Worm (Caenorhabditis elegans) whole organism, L4 larva: ENCODE data around the gene Y94H6A.3.

Experiments used
- F37D6.2 ChIP-seq: sonication (generic microtip); optimal IDR thresholded peaks from 2 replicates; lab custom pipeline; 2016; ENCODE audit warnings: mild to moderate bottlenecking, missing genetic modification characterization, missing compliant biosample characterization
- Y75B8A.6 ChIP-seq: fragments of 200-800 bp; sonication (Bioruptor generic); IDR thresholded peaks from 2 replicates; pipeline ENCODE4 v1.3.6; 2022; ENCODE audit warnings: missing genetic modification reagents, missing genetic modification characterization, missing compliant biosample characterization
- ZK546.5 ChIP-seq, 2 experiments: sonication (generic microtip); optimal IDR thresholded peaks; 2 replicates each; lab custom pipeline; 2017; ENCODE audit warnings: missing biosample characterization in 2 of 2, missing genetic modification characterization in 2 of 2
- aha-1 ChIP-seq: fragments of 150-350 bp; peaks from one replicate; lab custom pipeline; 2014; ENCODE audit warnings: missing biosample characterization, missing genetic modification characterization
- ama-1 ChIP-seq: fragments of 150-350 bp; optimal IDR thresholded peaks from 2 replicates; lab custom pipeline; 2014; ENCODE audit warnings: inconsistent platforms, mixed read lengths
- arid-1 ChIP-seq: fragments of 200-800 bp; sonication (Bioruptor generic); conservative IDR thresholded peaks from 2 replicates; pipeline ENCODE4 v1.3.6; 2022; ENCODE audit warnings: missing genetic modification reagents, missing genetic modification characterization, missing compliant biosample characterization
- attf-4 ChIP-seq: sonication (generic microtip); optimal IDR thresholded peaks from 3 replicates; lab custom pipeline; 2017; ENCODE audit warnings: missing biosample characterization, missing genetic modification characterization
- ceh-82 ChIP-seq: sonication (generic microtip); optimal IDR thresholded peaks from 2 replicates; lab custom pipeline; 2017; ENCODE audit warnings: missing biosample characterization, missing genetic modification characterization
- cey-2 ChIP-seq: sonication (generic microtip); optimal IDR thresholded peaks from 3 replicates; lab custom pipeline; 2017; ENCODE audit warnings: missing genetic modification characterization, mild to moderate bottlenecking, missing compliant biosample characterization, antibody characterized with exemption, borderline replicate concordance; ENCODE audit not compliant: insufficient read depth
- ctbp-1 ChIP-seq: fragments of 200-800 bp; sonication (Bioruptor generic); IDR thresholded peaks from 2 replicates; pipeline ENCODE4 v1.3.6; 2022; ENCODE audit warnings: missing genetic modification reagents, missing genetic modification characterization, missing compliant biosample characterization
- daf-16 ChIP-seq, 3 experiments: sonication (generic microtip); optimal IDR thresholded peaks; 2 replicates each; lab custom pipeline; 2016 to 2017; ENCODE audit warnings: missing genetic modification characterization in 3 of 3, missing genetic modification reagents in 3 of 3, mild to moderate bottlenecking in 2 of 3, missing compliant biosample characterization in 2 of 3, missing biosample characterization in 1 of 3, moderate library complexity in 1 of 3
- daf-19 ChIP-seq: fragments of 200-800 bp; sonication (Bioruptor generic); conservative IDR thresholded peaks from 2 replicates; pipeline ENCODE4 v1.3.6; 2022; ENCODE audit warnings: missing genetic modification characterization, missing compliant biosample characterization
- daf-8 ChIP-seq: fragments of 200-800 bp; sonication (Bioruptor generic); IDR thresholded peaks from 2 replicates; pipeline ENCODE4 v1.3.6; 2022; ENCODE audit warnings: missing genetic modification characterization, missing compliant biosample characterization
- dmd-6 ChIP-seq: fragments of 200-800 bp; sonication (Bioruptor generic); IDR thresholded peaks from 2 replicates; pipeline ENCODE4 v1.3.6; 2022; ENCODE audit warnings: missing genetic modification reagents, missing genetic modification characterization, missing compliant biosample characterization
- dmd-8 ChIP-seq: fragments of 200-800 bp; sonication (Bioruptor generic); IDR thresholded peaks from 2 replicates; pipeline ENCODE4 v1.3.6; 2022; ENCODE audit warnings: missing genetic modification characterization, missing compliant biosample characterization
- duxl-1 ChIP-seq: sonication (generic microtip); optimal IDR thresholded peaks from 2 replicates; lab custom pipeline; 2016; ENCODE audit warnings: mild to moderate bottlenecking, missing genetic modification characterization, moderate library complexity, missing compliant biosample characterization; ENCODE audit not compliant: poor library complexity
- egl-27 ChIP-seq: sonication (generic microtip); optimal IDR thresholded peaks from 3 replicates; lab custom pipeline; 2017; ENCODE audit warnings: missing biosample characterization, missing genetic modification reagents, missing genetic modification characterization
- egl-43 ChIP-seq: fragments of 200-800 bp; sonication (Bioruptor generic); IDR thresholded peaks from 2 replicates; pipeline ENCODE4 v1.3.6; 2022; ENCODE audit warnings: missing genetic modification reagents, missing genetic modification characterization, missing compliant biosample characterization
- fkh-10 ChIP-seq: fragments of 150-350 bp; optimal IDR thresholded peaks from 2 replicates; lab custom pipeline; 2014; ENCODE audit warnings: missing biosample characterization, missing genetic modification reagents, missing genetic modification characterization
- fos-1 ChIP-seq: fragments of 150-350 bp; optimal IDR thresholded peaks from 2 replicates; lab custom pipeline; 2014; ENCODE audit warnings: missing biosample characterization, missing genetic modification characterization
- hif-1 ChIP-seq, 2 experiments: sonication (generic microtip); optimal IDR thresholded peaks; 2 replicates each; lab custom pipeline; 2016 to 2017; ENCODE audit warnings: missing compliant biosample characterization in 2 of 2, missing genetic modification characterization in 2 of 2, missing genetic modification reagents in 2 of 2, missing genotype in 2 of 2, mild to moderate bottlenecking in 1 of 2
- hlh-11 ChIP-seq: fragments of 200-800 bp; sonication (Bioruptor generic); optimal IDR thresholded peaks from 2 replicates; lab custom pipeline; 2018; ENCODE audit warnings: mild to moderate bottlenecking, missing genetic modification characterization, missing compliant biosample characterization
- hlh-30 ChIP-seq: sonication (generic microtip); optimal IDR thresholded peaks from 2 replicates; lab custom pipeline; 2017; ENCODE audit warnings: antibody characterized with exemption, mild to moderate bottlenecking, missing genetic modification characterization, missing compliant biosample characterization; ENCODE audit not compliant: insufficient read depth
- lin-13 ChIP-seq: fragments of 150-350 bp; optimal IDR thresholded peaks from 2 replicates; lab custom pipeline; 2014; ENCODE audit warnings: missing biosample characterization, missing genetic modification reagents, missing genetic modification characterization
- lsy-2 ChIP-seq, 2 experiments: fragments of 150-350 bp in 1 of 2; sonication (generic microtip) in 1 of 2; optimal IDR thresholded peaks; 2 replicates each; lab custom pipeline; 2014 to 2017; ENCODE audit warnings: missing biosample characterization in 2 of 2, missing genetic modification characterization in 2 of 2
- mep-1 ChIP-seq: fragments of 150-350 bp; sonication (generic microtip); optimal IDR thresholded peaks from 3 replicates; lab custom pipeline; 2014; ENCODE audit warnings: missing biosample characterization, missing genetic modification characterization
- mes-2 ChIP-seq: sonication (generic microtip); optimal IDR thresholded peaks from 2 replicates; lab custom pipeline; 2016; ENCODE audit warnings: missing genotype, mild to moderate bottlenecking, missing genetic modification characterization, missing compliant biosample characterization; ENCODE audit not compliant: poor library complexity, severe bottlenecking
- mxl-3 ChIP-seq: fragments of 200-800 bp; sonication (Bioruptor generic); optimal IDR thresholded peaks from 2 replicates; lab custom pipeline; 2018; ENCODE audit warnings: mild to moderate bottlenecking, missing genetic modification characterization, missing compliant biosample characterization
- nhr-10 ChIP-seq: fragments of 150-350 bp; optimal IDR thresholded peaks from 2 replicates; lab custom pipeline; 2014; ENCODE audit warnings: missing biosample characterization, missing genetic modification characterization
- nhr-11 ChIP-seq: fragments of 150-350 bp; optimal IDR thresholded peaks from 2 replicates; lab custom pipeline; 2014; ENCODE audit warnings: missing biosample characterization, missing genetic modification characterization
- saeg-2 ChIP-seq: fragments of 200-800 bp; sonication (Bioruptor generic); IDR thresholded peaks from 2 replicates; pipeline ENCODE4 v1.3.6; 2022; ENCODE audit warnings: missing genetic modification reagents, missing genetic modification characterization, missing compliant biosample characterization
- unc-39 ChIP-seq: sonication (generic microtip); optimal IDR thresholded peaks from 2 replicates; lab custom pipeline; 2017; ENCODE audit warnings: missing biosample characterization, missing genetic modification characterization
- unc-62 ChIP-seq, 3 experiments: fragments of 150-350 bp in 1 of 3; sonication (generic microtip); optimal IDR thresholded peaks in 2 of 3; peaks in 1 of 3; 1 replicate in 1 of 3; 2 replicates in 2 of 3; lab custom pipeline; 2014 to 2017; ENCODE audit warnings: missing biosample characterization in 3 of 3, missing genetic modification characterization in 3 of 3, missing genetic modification reagents in 3 of 3, missing genotype in 1 of 3
- zag-1 ChIP-seq: fragments of 150-350 bp; optimal IDR thresholded peaks from 2 replicates; lab custom pipeline; 2014; ENCODE audit warnings: missing biosample characterization, missing genetic modification characterization
- ztf-7 ChIP-seq: fragments of 150-350 bp; optimal IDR thresholded peaks from 2 replicates; lab custom pipeline; 2014; ENCODE audit warnings: missing biosample characterization, missing genetic modification characterization

The Y94H6A.3 gene

DNA sequence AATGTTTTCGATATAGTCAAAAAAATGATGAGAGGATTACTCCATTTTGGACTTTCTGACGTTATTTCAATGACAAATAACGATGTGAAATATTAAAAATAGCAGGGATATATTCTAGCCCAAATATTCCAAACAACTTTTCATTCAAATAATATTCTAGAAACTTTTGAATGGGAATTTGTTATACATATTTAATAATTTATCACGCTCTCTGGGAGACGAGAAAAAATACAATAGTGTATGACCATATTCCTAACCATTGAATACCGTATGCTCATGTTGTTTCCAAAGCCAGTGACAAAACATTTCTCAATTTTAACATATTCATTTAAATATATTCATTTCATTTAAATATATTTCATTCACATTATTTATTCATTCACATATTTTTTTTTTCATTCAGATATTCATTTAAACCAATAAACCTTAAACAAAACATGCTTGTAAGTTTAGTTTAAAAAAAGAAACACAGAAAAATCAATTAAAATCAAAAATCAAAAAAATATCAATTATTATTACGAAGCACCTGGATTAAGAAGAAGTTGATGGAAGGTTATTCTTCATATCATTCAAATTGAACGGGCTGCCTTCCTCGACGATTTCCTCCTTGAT, 33.4 kb downstream of the Y94H6A.3 start (continued):
- peak; percentile 84 for TF ChIP-seq Y75B8A.6 (GFP tag; lab: Robert Waterston, UW)
- TF ChIP-seq saeg-2 (GFP tag; lab: Robert Waterston, UW), result 0 out of 2 replicates have a peak, but pooled peaks have one; percentile 16

DNA sequence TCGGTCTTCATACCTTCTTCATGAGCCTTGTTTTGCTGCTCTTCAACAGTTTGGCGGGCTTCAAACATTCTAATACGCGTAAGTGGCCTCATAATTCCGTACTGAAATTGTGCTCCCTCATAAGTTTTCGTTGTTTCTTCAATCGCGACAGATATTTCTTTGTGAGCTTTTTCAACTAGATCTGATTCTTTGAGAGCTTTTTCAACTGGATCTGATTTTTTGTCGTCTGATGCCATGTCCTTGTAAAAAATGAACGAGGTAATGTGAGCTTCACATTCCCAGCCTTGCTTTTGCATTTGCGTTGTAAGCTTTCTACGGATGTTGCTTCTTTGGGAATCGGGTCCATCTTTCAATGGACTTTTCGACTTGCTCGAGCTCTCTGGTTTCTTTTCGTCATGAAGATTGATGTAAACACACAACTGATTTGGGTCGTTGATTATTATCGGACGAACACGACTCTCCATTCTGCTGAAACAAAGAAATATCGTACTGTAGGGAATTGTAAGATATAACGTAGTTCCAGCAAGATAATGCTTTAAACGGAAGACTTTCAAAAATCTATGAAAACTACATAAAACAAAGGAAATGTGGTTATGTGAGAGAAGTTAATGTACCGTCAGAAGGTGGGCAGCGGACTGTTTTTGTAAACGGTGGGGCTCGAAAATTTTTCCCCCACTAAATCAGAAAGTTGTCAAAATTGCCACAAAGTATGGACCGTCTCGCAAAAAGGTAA, 34.1 kb downstream of the Y94H6A.3 start, which contains the start of gene Y94H6A.10:
Y94H6A.10 (minus strand) TSS at position 464 of the 733 bp plus-strand sequence.
- TF ChIP-seq attf-4 (tag; lab: Kevin White, UChicago), result no peak
- TF ChIP-seq lsy-2 (tag; optimal IDR thresholded peaks at IDR 0.05; lab: Kevin White, UChicago), result no peak
- TF ChIP-seq saeg-2 (GFP tag; lab: Robert Waterston, UW), result no peak
- TF ChIP-seq dmd-6 (GFP tag; lab: Robert Waterston, UW), result no peak
- TF ChIP-seq nhr-11, result no peak
- TF ChIP-seq mes-2 (tag; lab: Kevin White, UChicago), result no peak
- TF ChIP-seq egl-43 (GFP tag; lab: Robert Waterston, UW), result 0 out of 2 replicates have a peak, but pooled peaks have one; percentile 26
- no peak for TF ChIP-seq mep-1 (tag; lab: Kevin White, UChicago)
- no peak for TF ChIP-seq duxl-1
- TF ChIP-seq daf-19 (GFP tag; lab: Robert Waterston, UW), result no peak
- TF ChIP-seq ceh-82 (tag; lab: Kevin White, UChicago), result no peak
- TF ChIP-seq unc-39 (tag; lab: Kevin White, UChicago), result no peak
- no peak for TF ChIP-seq nhr-10 (tag; lab: Kevin White, UChicago)
- no peak for TF ChIP-seq hlh-11
- TF ChIP-seq ztf-7 (tag; lab: Kevin White, UChicago), result no peak
- no peak for TF ChIP-seq egl-27 (tag; lab: Kevin White, UChicago)
- no peak for TF ChIP-seq fos-1 (tag; lab: Kevin White, UChicago)
- no peak for TF ChIP-seq dmd-8
- peak; percentile 44 for TF ChIP-seq lin-13 (GFP tag; lab: Kevin White, UChicago)
- TF ChIP-seq hif-1 (tag; optimal IDR thresholded peaks at IDR 0.05; lab: Kevin White, UChicago), result no peak
- no peak for TF ChIP-seq daf-8 (GFP tag; lab: Robert Waterston, UW)
- no peak for TF ChIP-seq mxl-3 (GFP tag; lab: Kevin White, UChicago)
- no peak for TF ChIP-seq ZK546.5 (tag; optimal IDR thresholded peaks at IDR 0.05; lab: Kevin White, UChicago)
- TF ChIP-seq arid-1 (GFP tag; lab: Robert Waterston, UW), result 0 out of 2 replicates have a peak, but pooled peaks have one; percentile 7
- TF ChIP-seq daf-16 (GFP tag; optimal IDR thresholded peaks at IDR 0.05; lab: Kevin White, UChicago), result no peak
- TF ChIP-seq daf-16 (tag; optimal IDR thresholded peaks at IDR 0.05; lab: Kevin White, UChicago), result peak; percentile 18
- TF ChIP-seq aha-1 (tag; lab: Kevin White, UChicago), result peak; percentile 97
- no peak for TF ChIP-seq F37D6.2 (tag; lab: Kevin White, UChicago)
- no peak for TF ChIP-seq fkh-10 (GFP tag; lab: Kevin White, UChicago)
- TF ChIP-seq ama-1 (lab: Kevin White, UChicago), result peak; percentile 79
- TF ChIP-seq zag-1, result no peak
- TF ChIP-seq ctbp-1 (GFP tag; lab: Robert Waterston, UW), result no peak
- TF ChIP-seq hlh-30, result no peak
- TF ChIP-seq unc-62 (GFP tag; optimal IDR thresholded peaks at IDR 0.05 in 1 of 2; lab: Kevin White, UChicago), result peak in 1 of 2 experiments; percentile 72
- no peak for TF ChIP-seq unc-62 (tag; optimal IDR thresholded peaks at IDR 0.05; lab: Kevin White, UChicago)
- no peak for TF ChIP-seq cey-2 (tag; lab: Kevin White, UChicago)
- TF ChIP-seq, all 104 proteins: peak for 7
